Worm (Caenorhabditis elegans) whole organism, mixed stage, embryonic: ENCODE measurements around the gene F57G8.7.
"Not testable (repeated sequence)": the region's sequence is repeated elsewhere in the genome, so short reads cannot be mapped to it uniquely, and the experiment has no call there.

Source experiments
- M03D4.4 ChIP-seq: sonication (generic microtip); optimal IDR thresholded peaks from 2 replicates; lab custom pipeline; 2017; ENCODE audit warnings: mild to moderate bottlenecking, missing genetic modification characterization, missing compliant biosample characterization
- bed-3 ChIP-seq: fragments of 200-800 bp; sonication (Bioruptor generic); optimal IDR thresholded peaks from 3 replicates; lab custom pipeline; 2018; ENCODE audit warnings: mild to moderate bottlenecking, missing genetic modification characterization, moderate library complexity, missing compliant biosample characterization
- ceh-39 ChIP-seq: fragments of 150-350 bp; optimal IDR thresholded peaks from 2 replicates; lab custom pipeline; 2014; ENCODE audit warnings: missing biosample characterization, missing genetic modification characterization
- ceh-43 ChIP-seq: fragments of 200-800 bp; sonication (Bioruptor generic); optimal IDR thresholded peaks from 2 replicates; lab custom pipeline; 2018; ENCODE audit warnings: mild to moderate bottlenecking, missing genetic modification characterization, moderate library complexity, missing compliant biosample characterization
- ces-1 ChIP-seq: fragments of 150-350 bp; optimal IDR thresholded peaks from 2 replicates; lab custom pipeline; 2014; ENCODE audit warnings: missing biosample characterization, missing genetic modification reagents, missing genetic modification characterization
- cnd-1 ChIP-seq: fragments of 200-800 bp; sonication (Bioruptor generic); optimal IDR thresholded peaks from 2 replicates; lab custom pipeline; 2018; ENCODE audit warnings: mild to moderate bottlenecking, missing genetic modification characterization, missing compliant biosample characterization
- drap-1 ChIP-seq: fragments of 200-800 bp; sonication (Bioruptor generic); optimal IDR thresholded peaks from 3 replicates; lab custom pipeline; 2018; ENCODE audit warnings: mild to moderate bottlenecking, missing genetic modification characterization, missing compliant biosample characterization
- elt-1 ChIP-seq: sonication (generic microtip); optimal IDR thresholded peaks from 2 replicates; lab custom pipeline; 2017; ENCODE audit warnings: missing genetic modification characterization, mild to moderate bottlenecking, missing compliant biosample characterization, antibody characterized with exemption, moderate library complexity, borderline replicate concordance; ENCODE audit not compliant: insufficient read depth
- elt-3 ChIP-seq: fragments of 150-350 bp; optimal IDR thresholded peaks from 2 replicates; lab custom pipeline; 2014; ENCODE audit warnings: missing biosample characterization, missing genetic modification characterization
- flh-1 ChIP-seq: fragments of 200-800 bp; sonication (Bioruptor generic); optimal IDR thresholded peaks from 2 replicates; lab custom pipeline; 2018; ENCODE audit warnings: mild to moderate bottlenecking, missing genetic modification characterization, moderate library complexity, missing compliant biosample characterization
- ham-2 ChIP-seq: fragments of 200-800 bp; sonication (Bioruptor generic); optimal IDR thresholded peaks from 2 replicates; lab custom pipeline; 2018; ENCODE audit warnings: mild to moderate bottlenecking, missing genetic modification characterization, missing compliant biosample characterization
- lin-13 ChIP-seq: fragments of 150-350 bp; optimal IDR thresholded peaks from 2 replicates; lab custom pipeline; 2014; ENCODE audit warnings: missing biosample characterization, missing genetic modification characterization
- lsy-2 ChIP-seq: fragments of 150-350 bp; optimal IDR thresholded peaks from 2 replicates; lab custom pipeline; 2014; ENCODE audit warnings: missing biosample characterization, missing genetic modification characterization
- mab-5 ChIP-seq: fragments of 150-350 bp; optimal IDR thresholded peaks from 2 replicates; lab custom pipeline; 2014; ENCODE audit warnings: missing biosample characterization, missing genetic modification characterization
- mls-2 ChIP-seq: sonication (generic microtip); optimal IDR thresholded peaks from 2 replicates; lab custom pipeline; 2016; ENCODE audit warnings: mild to moderate bottlenecking, missing genetic modification characterization, moderate library complexity, missing compliant biosample characterization
- nhr-237 ChIP-seq: fragments of 150-350 bp; optimal IDR thresholded peaks from 2 replicates; lab custom pipeline; 2014; ENCODE audit warnings: missing biosample characterization, missing genetic modification characterization
- nhr-28 ChIP-seq: fragments of 150-350 bp; optimal IDR thresholded peaks from 2 replicates; lab custom pipeline; 2014; ENCODE audit warnings: missing biosample characterization, missing genetic modification characterization
- pha-4 ChIP-seq: fragments of 150-350 bp; optimal IDR thresholded peaks from 2 replicates; lab custom pipeline; 2018; ENCODE audit warnings: missing biosample characterization, missing genetic modification reagents, missing genetic modification characterization
- snpc-4 ChIP-seq: fragments of 150-350 bp; optimal IDR thresholded peaks from 2 replicates; lab custom pipeline; 2014; ENCODE audit warnings: missing biosample characterization, missing genetic modification characterization
- sptf-1 ChIP-seq: sonication (generic microtip); optimal IDR thresholded peaks from 2 replicates; lab custom pipeline; 2017; ENCODE audit warnings: mild to moderate bottlenecking, missing genetic modification characterization, moderate library complexity, missing compliant biosample characterization
- tbx-8 ChIP-seq: fragments of 200-800 bp; sonication (Bioruptor generic); optimal IDR thresholded peaks from 2 replicates; lab custom pipeline; 2018; ENCODE audit warnings: mild to moderate bottlenecking, missing genetic modification characterization, moderate library complexity, missing compliant biosample characterization
- unc-120 ChIP-seq: sonication (generic microtip); optimal IDR thresholded peaks from 2 replicates; lab custom pipeline; 2017; ENCODE audit warnings: missing genetic modification characterization, missing compliant biosample characterization; ENCODE audit not compliant: poor library complexity, severe bottlenecking
- unc-62 ChIP-seq: fragments of 150-350 bp; optimal IDR thresholded peaks from 2 replicates; lab custom pipeline; 2014; ENCODE audit warnings: missing biosample characterization, missing genetic modification reagents, missing genetic modification characterization
- zip-8 ChIP-seq: fragments of 150-350 bp; optimal IDR thresholded peaks from 2 replicates; lab custom pipeline; 2014; ENCODE audit warnings: missing biosample characterization, missing genetic modification characterization

Gene F57G8.7

ce11 chrV:16309523-16309922 lies 19.4 kb upstream of the F57G8.7 start, which contains the start of gene oac-7:
oac-7 (plus strand) TSS chrV:16309805.
- TF ChIP-seq nhr-28 (tag; lab: Kevin White, UChicago) (peak; percentile 12), zip-8 (tag; lab: Kevin White, UChicago) (peak; percentile 74), mab-5 (tag; lab: Kevin White, UChicago) (no peak)

DNA sequence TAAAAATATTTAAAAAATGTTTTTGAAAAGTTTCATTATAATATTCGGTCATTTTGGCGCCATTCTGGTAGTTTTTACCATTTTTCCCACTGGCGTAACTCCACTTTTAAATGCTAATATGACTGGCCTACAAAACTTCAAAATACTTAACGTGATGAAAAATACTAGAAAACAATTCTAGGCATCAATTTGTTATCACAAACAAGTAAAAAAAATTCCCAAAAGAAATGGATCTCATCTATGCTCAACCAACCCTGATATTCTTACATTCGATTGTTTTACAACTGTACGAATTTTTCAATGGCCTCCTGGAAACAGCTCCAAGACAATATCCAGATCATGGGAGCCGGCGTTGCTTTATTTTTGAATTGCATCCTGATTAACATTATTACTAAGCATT lies 13.9 kb upstream of the F57G8.7 start, which contains the start of gene str-214:
TSS of gene str-214 (plus strand) at position 301 of the 400 bp plus-strand sequence.
- TF ChIP-seq unc-120 (tag; lab: Kevin White, UChicago) (no peak), M03D4.4 (tag; lab: Kevin White, UChicago) (no peak), lin-13 (tag; lab: Kevin White, UChicago) (no peak), nhr-237 (tag; lab: Kevin White, UChicago) (no peak), nhr-28 (tag; lab: Kevin White, UChicago) (no peak), lsy-2 (tag; lab: Kevin White, UChicago) (no peak), bed-3 (no peak), ces-1 (GFP tag; lab: Kevin White, UChicago) (no peak), mls-2 (tag; lab: Kevin White, UChicago) (no peak), ceh-39 (no peak), pha-4 (tag; lab: Kevin White, UChicago) (no peak), elt-3 (tag; lab: Kevin White, UChicago) (no peak), flh-1 (GFP tag; lab: Kevin White, UChicago) (no peak), cnd-1 (no peak), tbx-8 (GFP tag; lab: Kevin White, UChicago) (no peak), ham-2 (no peak), unc-62 (no peak)

DNA sequence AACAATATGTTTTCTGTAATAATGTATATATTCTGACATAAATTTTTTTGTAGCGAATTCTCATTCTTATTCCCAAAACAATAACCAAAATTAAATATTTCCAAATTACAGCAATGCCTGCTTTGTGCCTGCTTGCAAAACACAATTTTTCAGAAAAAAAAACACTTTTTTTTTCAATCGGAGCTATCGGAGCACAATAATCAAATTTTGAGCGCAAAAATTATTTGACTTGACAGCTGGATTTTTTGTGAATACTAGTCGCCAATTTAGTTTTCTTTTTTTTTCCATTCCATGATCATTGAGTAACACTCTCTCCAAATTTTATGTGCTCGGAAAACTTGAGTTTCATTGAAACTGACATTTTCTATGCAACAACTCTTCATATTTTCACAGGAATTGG lies 11.7 kb upstream of the F57G8.7 start, which contains the start of gene srh-180:
TSS of gene srh-180 (plus strand) at position 301 of the 400 bp plus-strand sequence.
- TF ChIP-seq ceh-43, result no peak
- no peak for TF ChIP-seq pha-4 (tag; lab: Kevin White, UChicago)
- no peak for TF ChIP-seq elt-1
- no peak for TF ChIP-seq ceh-39
- TF ChIP-seq tbx-8 (GFP tag; lab: Kevin White, UChicago), result no peak

DNA sequence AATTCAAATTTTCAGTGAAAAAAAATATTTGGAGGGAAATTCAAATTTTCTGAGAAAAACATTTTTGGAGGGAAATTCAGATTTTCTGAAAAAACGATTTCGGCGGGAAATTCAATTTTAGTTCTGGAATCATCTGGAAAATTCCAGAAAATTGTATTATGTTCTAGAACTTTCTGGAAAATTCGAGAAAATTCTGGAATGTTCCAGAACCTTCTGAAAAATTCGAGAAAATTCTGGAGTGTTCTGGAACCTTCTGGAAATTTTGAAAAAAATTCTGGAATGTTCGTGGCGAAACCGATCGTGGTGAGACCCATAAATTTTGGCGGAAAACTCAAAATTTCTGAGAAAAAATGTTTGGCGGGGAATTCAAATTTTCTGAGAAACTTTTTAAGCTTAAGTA lies 6.8 kb upstream of the F57G8.7 start:
- TF ChIP-seq lin-13 (tag; lab: Kevin White, UChicago) (no peak), unc-62 (no peak), drap-1 (GFP tag; lab: Kevin White, UChicago) (no peak), snpc-4 (no peak), mls-2 (tag; lab: Kevin White, UChicago) (no peak), tbx-8 (GFP tag; lab: Kevin White, UChicago) (no peak), cnd-1 (no peak), unc-120 (tag; lab: Kevin White, UChicago) (no peak), sptf-1 (tag; lab: Kevin White, UChicago) (no peak)

DNA sequence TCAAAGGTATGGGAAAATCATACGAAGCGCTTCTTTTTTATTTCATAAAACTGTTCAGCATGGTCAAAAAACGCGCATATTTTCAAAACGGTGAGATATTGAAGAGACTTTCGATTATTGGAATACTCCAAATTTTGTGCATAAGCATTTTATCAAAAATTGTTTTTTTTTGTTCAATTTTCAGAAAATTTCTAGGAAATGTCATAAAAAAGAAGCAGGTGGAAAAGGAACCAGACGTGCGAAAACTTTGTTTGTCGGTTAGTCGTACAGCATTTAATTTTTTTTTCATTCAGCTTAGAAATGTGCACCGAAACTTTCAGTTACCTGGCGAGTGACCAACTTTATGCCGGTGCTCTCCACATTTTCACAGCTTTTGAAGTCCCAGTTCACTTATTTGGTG lies 4.5 kb downstream of the F57G8.7 start, which contains the start of gene srh-167:
TSS of gene srh-167 (plus strand) at position 301 of the 400 bp plus-strand sequence.
- TF ChIP-seq elt-1, result no peak
- TF ChIP-seq ceh-43, result no peak

- no peak for TF ChIP-seq ham-2
- TF ChIP-seq M03D4.4 (tag; lab: Kevin White, UChicago), result no peak
These were observed 7.4 kb downstream of the F57G8.7 start, which contains the start of gene srw-87 for ce11 chrV:16336326-16336725. srw-87 (plus strand) TSS chrV:16336626.

DNA sequence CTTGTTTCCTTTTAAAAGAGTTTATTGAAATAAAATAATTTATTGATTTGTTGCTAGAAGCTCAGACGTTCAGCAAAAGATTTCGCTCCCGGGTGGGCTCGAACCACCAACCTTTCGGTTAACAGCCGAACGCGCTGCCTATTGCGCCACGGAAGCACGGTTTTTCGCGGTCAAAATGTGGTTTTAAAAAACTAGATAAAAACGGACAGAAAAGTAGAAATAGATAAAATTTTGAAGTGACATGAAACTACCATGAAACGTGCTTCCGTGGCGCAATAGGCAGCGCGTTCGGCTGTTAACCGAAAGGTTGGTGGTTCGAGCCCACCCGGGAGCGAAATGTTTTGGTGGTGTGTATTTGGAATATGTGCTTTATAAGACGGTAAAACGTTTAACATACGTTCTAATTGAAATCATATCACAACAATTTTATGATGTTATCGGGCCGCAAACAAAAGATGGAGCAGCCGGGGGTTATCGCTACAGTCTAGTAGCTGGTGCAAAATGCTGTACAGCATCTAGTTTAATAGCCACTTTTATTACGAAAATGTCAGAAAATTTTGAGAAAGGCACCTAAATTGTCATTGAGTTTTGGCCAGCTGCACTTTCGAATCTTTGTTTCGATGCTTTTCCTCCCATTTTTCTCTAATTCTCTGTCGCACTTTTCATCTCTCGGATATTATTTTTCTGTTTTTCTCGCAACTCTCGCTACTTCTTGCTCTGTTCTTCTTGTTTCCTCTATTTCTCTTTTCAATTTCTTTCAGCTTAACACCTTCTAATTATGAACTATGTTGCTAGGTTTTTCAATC lies 9.5 kb downstream of the F57G8.7 start, which contains the start of gene slc-9B.2:
TSS of gene slc-9B.2 (plus strand) at position 756 of the 806 bp plus-strand sequence.
- not testable (repeated sequence) for TF ChIP-seq lsy-2 (tag; lab: Kevin White, UChicago); ceh-43; lin-13 (tag; lab: Kevin White, UChicago)
